Fruit fly (Drosophila melanogaster): ENCODE data around the gene LManIII.

- TF ChIP-seq CG8478 (optimal IDR thresholded peaks at IDR 0.05) (no peak), CTCF (optimal IDR thresholded peaks at IDR 0.05) (no peak)
These were observed 25.4 kb downstream of the LManIII start for dm6 chr2L:8743082-8743481.
